Fruit fly (Drosophila melanogaster) whole organism, adult: ENCODE results near the gene CG3223.

ENCODE experiments used
- CG11617 ChIP-seq: fragments of 200-800 bp; sonication (Bioruptor generic); optimal IDR thresholded peaks from 2 replicates; lab custom pipeline; 2017; ENCODE audit warnings: mild to moderate bottlenecking, missing biosample characterization, missing genetic modification reagents, missing genetic modification characterization
- CG12768 ChIP-seq: fragments of 200-800 bp; sonication (Bioruptor generic); optimal IDR thresholded peaks from 2 replicates; lab custom pipeline; 2017; ENCODE audit warnings: missing biosample characterization, missing genetic modification characterization, mild to moderate bottlenecking, moderate library complexity, missing genetic modification reagents
- CG14711 ChIP-seq: fragments of 200-800 bp; sonication (Bioruptor generic); optimal IDR thresholded peaks from 2 replicates; lab custom pipeline; 2018; ENCODE audit warnings: missing biosample characterization, mild to moderate bottlenecking, missing genetic modification characterization, moderate library complexity
- CG1620 ChIP-seq: fragments of 200-800 bp; sonication (Bioruptor generic); optimal IDR thresholded peaks from 2 replicates; lab custom pipeline; 2016; ENCODE audit warnings: missing biosample characterization, missing genetic modification characterization
- CG33017 ChIP-seq: fragments of 200-800 bp; sonication (Bioruptor generic); optimal IDR thresholded peaks from 2 replicates; lab custom pipeline; 2018; ENCODE audit warnings: missing biosample characterization, mild to moderate bottlenecking, missing genetic modification characterization, moderate library complexity
- CG5204 ChIP-seq: fragments of 200-800 bp; sonication (Bioruptor generic); optimal IDR thresholded peaks from 2 replicates; lab custom pipeline; 2016; ENCODE audit warnings: missing biosample characterization, missing genetic modification characterization
- CG7045 ChIP-seq: fragments of 200-800 bp; sonication (Bioruptor generic); optimal IDR thresholded peaks from 2 replicates; lab custom pipeline; 2017; ENCODE audit warnings: missing biosample characterization, mild to moderate bottlenecking, missing genetic modification characterization
- CG7101 ChIP-seq: fragments of 200-800 bp; sonication (Bioruptor generic); optimal IDR thresholded peaks from 2 replicates; lab custom pipeline; 2018; ENCODE audit warnings: missing biosample characterization, mild to moderate bottlenecking, missing genetic modification characterization, moderate library complexity
- Clk ChIP-seq: fragments of 200-800 bp; sonication (Bioruptor generic); optimal IDR thresholded peaks from 2 replicates; lab custom pipeline; 2017; ENCODE audit warnings: missing biosample characterization, missing genetic modification characterization
- Crg-1 ChIP-seq: fragments of 200-800 bp; sonication (Bioruptor generic); optimal IDR thresholded peaks from 2 replicates; lab custom pipeline; 2016; ENCODE audit warnings: missing biosample characterization, missing genetic modification characterization
- Hr96 ChIP-seq: fragments of 200-800 bp; sonication (Bioruptor generic); optimal IDR thresholded peaks from 2 replicates; lab custom pipeline; 2016; ENCODE audit warnings: missing biosample characterization, missing genetic modification characterization
- Mnt ChIP-seq: fragments of 200-800 bp; sonication (Bioruptor generic); optimal IDR thresholded peaks from 2 replicates; lab custom pipeline; 2016; ENCODE audit warnings: missing biosample characterization, mild to moderate bottlenecking, missing genetic modification characterization
- bab1 ChIP-seq: fragments of 200-800 bp; sonication (Bioruptor generic); optimal IDR thresholded peaks from 3 replicates; lab custom pipeline; 2019; ENCODE audit warnings: missing biosample characterization, mild to moderate bottlenecking, missing genetic modification characterization, moderate library complexity
- cic ChIP-seq: fragments of 200-800 bp; sonication (Bioruptor generic); optimal IDR thresholded peaks from 2 replicates; lab custom pipeline; 2017; ENCODE audit warnings: missing biosample characterization, mild to moderate bottlenecking, missing genetic modification characterization, moderate library complexity
- cnc ChIP-seq, 2 experiments: fragments of >200 bp; optimal IDR thresholded peaks; 2 replicates each; lab custom pipeline; 2017
- kay ChIP-seq: fragments of 200-800 bp; sonication (Bioruptor generic); peaks from one replicate; lab custom pipeline; 2016; ENCODE audit warnings: missing biosample characterization, missing genetic modification characterization, borderline replicate concordance
- ovo ChIP-seq: fragments of 200-800 bp; sonication (Bioruptor generic); optimal IDR thresholded peaks from 2 replicates; lab custom pipeline; 2016; ENCODE audit warnings: missing biosample characterization, missing genetic modification characterization
- pad ChIP-seq: fragments of 200-800 bp; sonication (Bioruptor generic); optimal IDR thresholded peaks from 3 replicates; lab custom pipeline; 2017; ENCODE audit warnings: missing biosample characterization, missing genetic modification characterization, mild to moderate bottlenecking, moderate library complexity, missing genetic modification reagents
- tj ChIP-seq: fragments of 200-800 bp; sonication (Bioruptor generic); optimal IDR thresholded peaks from 3 replicates; lab custom pipeline; 2017; ENCODE audit warnings: missing biosample characterization, mild to moderate bottlenecking, missing genetic modification characterization, moderate library complexity
- toe ChIP-seq: fragments of 200-800 bp; sonication (Bioruptor generic); optimal IDR thresholded peaks from 2 replicates; lab custom pipeline; 2016; ENCODE audit warnings: missing biosample characterization, missing genetic modification characterization

CG3223 gene

dm6 chr3R:7977011-7977925 is 31.9 kb upstream of the CG3223 start:
- TF ChIP-seq CG14711 (no peak), pad (GFP tag; lab: Kevin White, UChicago) (peak; percentile 6), Clk (no peak), CG33017 (tag; lab: Kevin White, UChicago) (peak; percentile 55), bab1 (GFP tag; lab: Kevin White, UChicago) (peak; percentile 48), CG11617 (GFP tag; lab: Kevin White, UChicago) (peak; percentile 21), Hr96 (GFP tag; lab: Kevin White, UChicago) (no peak), tj (GFP tag; lab: Kevin White, UChicago) (no peak), ovo (no peak), Mnt (GFP tag; lab: Kevin White, UChicago) (peak; percentile 62), CG5204 (GFP tag; lab: Kevin White, UChicago) (no peak), Crg-1 (GFP tag; lab: Kevin White, UChicago) (peak; percentile 1), kay (GFP tag; lab: Kevin White, UChicago) (peak; percentile 84), toe (GFP tag; lab: Kevin White, UChicago) (no peak), cic (GFP tag; lab: Kevin White, UChicago) (peak; percentile 68), CG7045 (GFP tag; lab: Kevin White, UChicago) (peak; percentile 2), CG7101 (tag; lab: Kevin White, UChicago) (peak; percentile 35), cnc (optimal IDR thresholded peaks at IDR 0.05; lab: Kevin White, UChicago) (no peak), CG1620 (GFP tag; lab: Kevin White, UChicago) (peak; percentile 52), CG12768 (no peak)

DNA sequence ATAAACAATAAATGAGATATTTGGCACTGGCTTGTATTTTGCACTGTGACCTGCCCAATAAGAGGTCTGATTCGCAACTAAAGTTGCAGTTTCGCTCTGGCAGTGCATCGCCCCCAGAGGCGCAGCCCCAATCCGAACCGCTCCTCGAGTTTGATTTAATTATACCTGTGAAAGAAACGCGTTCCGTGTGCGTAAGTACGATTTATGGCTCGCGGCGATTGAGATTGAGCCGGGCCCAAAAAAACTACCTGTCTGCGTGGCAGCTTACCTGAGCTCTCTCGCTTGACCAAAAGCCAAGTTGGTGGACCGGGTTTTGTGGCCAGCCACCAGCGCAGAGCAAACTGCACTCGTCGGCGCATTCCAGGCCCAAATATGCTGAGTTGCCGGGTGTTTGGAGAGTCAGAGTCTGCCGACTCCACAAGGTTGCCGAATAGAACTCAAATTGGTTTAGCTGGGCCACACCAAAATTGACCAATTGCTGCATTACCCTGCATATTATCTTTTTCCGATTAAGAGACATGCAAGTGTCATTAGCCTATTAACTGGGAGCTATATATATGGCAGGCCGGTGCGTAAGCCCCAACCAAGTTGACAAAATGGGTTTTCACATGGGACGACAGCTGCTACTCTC is 30.7 kb upstream of the CG3223 start, which contains the start of the genes CD98hc and Os-C:
TSS of gene CD98hc (minus strand) at position 50 of the 631 bp plus-strand sequence.
TSS of gene Os-C (plus strand) at position 581 of the 631 bp plus-strand sequence.
- TF ChIP-seq tj (GFP tag; lab: Kevin White, UChicago) (peak; percentile 95), CG1620 (GFP tag; lab: Kevin White, UChicago) (no peak), toe (GFP tag; lab: Kevin White, UChicago) (no peak), CG33017 (tag; lab: Kevin White, UChicago) (no peak)

- no peak for TF ChIP-seq bab1 (GFP tag; lab: Kevin White, UChicago)
- TF ChIP-seq tj (GFP tag; lab: Kevin White, UChicago) = no peak
- TF ChIP-seq CG7045 (GFP tag; lab: Kevin White, UChicago) = no peak
- no peak for TF ChIP-seq pad (GFP tag; lab: Kevin White, UChicago)
- no peak for TF ChIP-seq CG7101 (tag; lab: Kevin White, UChicago)
- TF ChIP-seq CG33017 (tag; lab: Kevin White, UChicago) = no peak
- no peak for TF ChIP-seq CG1620 (GFP tag; lab: Kevin White, UChicago)
- no peak for TF ChIP-seq ovo
- no peak for TF ChIP-seq Hr96 (GFP tag; lab: Kevin White, UChicago)
- TF ChIP-seq CG12768 = no peak
- no peak for TF ChIP-seq Mnt (GFP tag; lab: Kevin White, UChicago)
- TF ChIP-seq CG11617 (GFP tag; lab: Kevin White, UChicago) = no peak
- TF ChIP-seq toe (GFP tag; lab: Kevin White, UChicago) = no peak
- no peak for TF ChIP-seq cic (GFP tag; lab: Kevin White, UChicago)
- no peak for TF ChIP-seq Crg-1 (GFP tag; lab: Kevin White, UChicago)
- no peak for TF ChIP-seq CG14711
Measured at dm6 chr3R:7980222-7980621, 29.0 kb upstream of the CG3223 start, which contains the start of gene Sfp84E. TSS of gene Sfp84E (minus strand) at chr3R:7980322.

DNA sequence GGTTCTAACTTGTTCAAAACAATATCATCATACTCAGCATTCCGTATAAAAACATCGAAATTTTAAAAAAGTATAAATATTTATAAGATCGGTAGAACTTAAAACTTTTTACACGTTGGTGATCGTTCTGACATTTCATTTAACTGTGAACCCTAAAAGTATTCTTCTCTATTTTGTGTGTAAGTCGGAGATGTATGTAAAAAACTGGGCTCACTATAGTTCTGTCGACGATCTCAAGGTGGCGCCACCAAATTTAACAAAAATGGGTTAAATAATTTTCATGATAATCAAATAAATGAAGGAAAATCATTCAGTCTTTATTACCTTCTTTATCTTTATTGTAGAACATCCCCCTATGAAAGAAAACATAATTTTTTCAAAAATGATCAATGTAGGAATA is 27.8 kb upstream of the CG3223 start:
- no peak for TF ChIP-seq CG11617 (GFP tag; lab: Kevin White, UChicago)
- peak; percentile 52 for TF ChIP-seq bab1 (GFP tag; lab: Kevin White, UChicago)

dm6 chr3R:7990257-7990656 is 18.9 kb upstream of the CG3223 start:
- no peak for TF ChIP-seq CG7101 (tag; lab: Kevin White, UChicago)
- no peak for TF ChIP-seq cic (GFP tag; lab: Kevin White, UChicago)
- TF ChIP-seq Hr96 (GFP tag; lab: Kevin White, UChicago) = no peak
- TF ChIP-seq CG14711 = no peak
- TF ChIP-seq bab1 (GFP tag; lab: Kevin White, UChicago) = no peak
- no peak for TF ChIP-seq CG1620 (GFP tag; lab: Kevin White, UChicago)
- TF ChIP-seq CG7045 (GFP tag; lab: Kevin White, UChicago) = no peak
- TF ChIP-seq tj (GFP tag; lab: Kevin White, UChicago) = no peak
- no peak for TF ChIP-seq Mnt (GFP tag; lab: Kevin White, UChicago)
- TF ChIP-seq CG12768 = no peak
- no peak for TF ChIP-seq CG33017 (tag; lab: Kevin White, UChicago)
- TF ChIP-seq toe (GFP tag; lab: Kevin White, UChicago) = no peak
- no peak for TF ChIP-seq kay (GFP tag; lab: Kevin White, UChicago)
- TF ChIP-seq CG11617 (GFP tag; lab: Kevin White, UChicago) = no peak
- TF ChIP-seq Clk = no peak
- no peak for TF ChIP-seq ovo
- no peak for TF ChIP-seq cnc (optimal IDR thresholded peaks at IDR 0.05; lab: Kevin White, UChicago)
- TF ChIP-seq Crg-1 (GFP tag; lab: Kevin White, UChicago) = no peak
- TF ChIP-seq CG5204 (GFP tag; lab: Kevin White, UChicago) = no peak
